Fruit fly (Drosophila melanogaster): ENCODE data around the gene Kap-alpha1.

Kap-alpha1 gene

DNA sequence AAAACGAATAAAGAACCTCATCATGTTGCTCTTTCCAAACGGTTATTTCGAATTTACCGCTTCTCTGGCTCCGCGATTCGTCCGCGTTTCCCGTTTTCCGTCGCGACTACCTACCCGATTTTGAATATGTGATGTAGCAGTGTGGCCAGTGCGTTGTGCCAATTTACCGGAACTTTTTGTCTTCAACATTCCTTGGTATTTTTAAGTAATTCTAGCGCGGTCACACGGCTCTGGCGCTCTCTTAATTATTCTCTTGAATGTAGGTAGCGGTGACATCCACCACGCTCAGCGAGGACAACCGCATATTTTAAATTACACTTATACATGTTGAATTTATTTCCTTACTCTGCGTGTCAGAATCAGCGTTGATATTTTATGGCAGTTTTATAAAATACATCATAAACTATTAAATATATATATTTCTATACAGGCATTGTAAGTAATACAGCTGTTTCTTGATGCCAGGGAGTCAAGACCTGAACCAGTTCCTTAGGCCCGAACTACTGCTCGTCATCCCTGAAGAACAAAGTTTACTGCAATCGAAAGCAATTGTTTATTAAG lies 13.5 kb upstream of the Kap-alpha1 start, which contains the start of the genes CG42637, Gyc76C and SREBP (continued):
- TF ChIP-seq repo (GFP tag; optimal IDR thresholded peaks at IDR 0.05) = peak; percentile 12
- no peak for TF ChIP-seq hth (optimal IDR thresholded peaks at IDR 0.05)
- no peak for TF ChIP-seq jing (GFP tag; optimal IDR thresholded peaks at IDR 0.05)
- TF ChIP-seq Dref (GFP tag; IDR thresholded peaks at IDR 0.05) = no peak
- peak; percentile 4 for TF ChIP-seq CG10431 (GFP tag; optimal IDR thresholded peaks at IDR 0.05)
- TF ChIP-seq ab (GFP tag; optimal IDR thresholded peaks at IDR 0.05) = no peak
- no peak for TF ChIP-seq kah (GFP tag; optimal IDR thresholded peaks at IDR 0.05)
- 0 out of 2 replicates have a peak, but pooled peaks have one; percentile 10 for TF ChIP-seq CG8765 (GFP tag; IDR thresholded peaks at IDR 0.05)
- no peak for TF ChIP-seq CG11696 (GFP tag; IDR thresholded peaks at IDR 0.05)
- no peak for TF ChIP-seq NC2β (GFP tag; optimal IDR thresholded peaks at IDR 0.05)
- no peak for TF ChIP-seq NC2α (GFP tag; optimal IDR thresholded peaks at IDR 0.05)
- no peak for TF ChIP-seq sqz (GFP tag; optimal IDR thresholded peaks at IDR 0.05)
- TF ChIP-seq CG4617 (GFP tag; optimal IDR thresholded peaks at IDR 0.05; ENCODE audit: borderline replicate concordance) = peak; percentile 38
- TF ChIP-seq Trl (optimal IDR thresholded peaks at IDR 0.05) = peak; percentile 63 to 66
- TF ChIP-seq Trl (GFP tag; optimal IDR thresholded peaks at IDR 0.05) = no peak
- peak; percentile 40 for TF ChIP-seq nmo (GFP tag; optimal IDR thresholded peaks at IDR 0.05)
- no peak for TF ChIP-seq tna (GFP tag; IDR thresholded peaks at IDR 0.05; ENCODE audit: partially characterized antibody)
- no peak for TF ChIP-seq CG12744 (GFP tag; optimal IDR thresholded peaks at IDR 0.05)
- no peak for TF ChIP-seq CG2129 (GFP tag; IDR thresholded peaks at IDR 0.05; ENCODE audit: partially characterized antibody)
- peak; percentile 29 for TF ChIP-seq Max (GFP tag; optimal IDR thresholded peaks at IDR 0.05)
- peak; percentile 75 for TF ChIP-seq CG12659 (GFP tag; optimal IDR thresholded peaks at IDR 0.05)
- TF ChIP-seq CG15514 (GFP tag; optimal IDR thresholded peaks at IDR 0.05) = peak; percentile 100
- no peak for TF ChIP-seq MESR4 (GFP tag; optimal IDR thresholded peaks at IDR 0.05)
- TF ChIP-seq Atf-2 (GFP tag; optimal IDR thresholded peaks at IDR 0.05) = no peak
- peak; percentile 89 for TF ChIP-seq E2f2 (GFP tag; IDR thresholded peaks at IDR 0.05)
- TF ChIP-seq CG1832 (GFP tag; optimal IDR thresholded peaks at IDR 0.05) = no peak
- TF ChIP-seq CrebB (tag; optimal IDR thresholded peaks at IDR 0.05) = peak; percentile 60
- peak; percentile 64 for TF ChIP-seq CG13894 (tag; optimal IDR thresholded peaks at IDR 0.05)
- no peak for TF ChIP-seq wek (GFP tag; optimal IDR thresholded peaks at IDR 0.05)
- no peak for TF ChIP-seq slp2 (GFP tag; optimal IDR thresholded peaks at IDR 0.05)
- peak; percentile 90 for TF ChIP-seq pita (GFP tag; optimal IDR thresholded peaks at IDR 0.05)
- no peak for TF ChIP-seq bcd (GFP tag; optimal IDR thresholded peaks at IDR 0.05)
- peak; percentile 19 for TF ChIP-seq CG34376 (GFP tag; optimal IDR thresholded peaks at IDR 0.05)
- no peak for TF ChIP-seq PHDP (tag; optimal IDR thresholded peaks at IDR 0.05)
- TF ChIP-seq Blimp-1 (GFP tag; optimal IDR thresholded peaks at IDR 0.05) = no peak
- TF ChIP-seq Adf1 (GFP tag; IDR thresholded peaks at IDR 0.05) = peak; percentile 25; the same call in 1 of the 2 replicates
- peak; percentile 49 for TF ChIP-seq CG2712 (tag; optimal IDR thresholded peaks at IDR 0.05)
- TF ChIP-seq exex (tag; optimal IDR thresholded peaks at IDR 0.05) = no peak
- TF ChIP-seq CG10321 (GFP tag; IDR thresholded peaks at IDR 0.05) = 0 out of 2 replicates have a peak, but pooled peaks have one; percentile 28
- TF ChIP-seq phol (tag; optimal IDR thresholded peaks at IDR 0.05) = peak; percentile 36
- TF ChIP-seq pfk (GFP tag; optimal IDR thresholded peaks at IDR 0.05) = peak; percentile 17
- TF ChIP-seq Atf3 (GFP tag; optimal IDR thresholded peaks at IDR 0.05) = no peak
- TF ChIP-seq CG30020 (tag; optimal IDR thresholded peaks at IDR 0.05) = peak; percentile 42
- TF ChIP-seq oc (tag; optimal IDR thresholded peaks at IDR 0.05) = peak; percentile 10
- peak; percentile 43; the same call in 2 of the 3 replicates for TF ChIP-seq row (GFP tag; IDR thresholded peaks at IDR 0.05)
- TF ChIP-seq HmgD (GFP tag; optimal IDR thresholded peaks at IDR 0.05) = peak; percentile 42
- peak; percentile 72 for TF ChIP-seq CG14710 (tag; optimal IDR thresholded peaks at IDR 0.05)
- TF ChIP-seq CG15011 (GFP tag; optimal IDR thresholded peaks at IDR 0.05) = peak; percentile 45
- TF ChIP-seq Taf1 (GFP tag; IDR thresholded peaks at IDR 0.05) = no peak
- TF ChIP-seq YL-1 (GFP tag; optimal IDR thresholded peaks at IDR 0.05) = no peak

Measured in whole organism, embryonic.